Worm (Caenorhabditis elegans) whole organism, mixed stage, embryonic: ENCODE measurements around the gene cct-7.
A peak's percentile ranks its signal among the peaks of the same experiment; 100 is the strongest.

Experiments used
- bed-3 ChIP-seq: fragments of 200-800 bp; sonication (Bioruptor generic); optimal IDR thresholded peaks from 3 replicates; lab custom pipeline; 2018; ENCODE audit warnings: mild to moderate bottlenecking, missing genetic modification characterization, moderate library complexity, missing compliant biosample characterization
- blmp-1 ChIP-seq: fragments of 150-350 bp; optimal IDR thresholded peaks from 2 replicates; lab custom pipeline; 2014; ENCODE audit warnings: missing biosample characterization, missing genetic modification characterization
- ceh-39 ChIP-seq: fragments of 150-350 bp; optimal IDR thresholded peaks from 2 replicates; lab custom pipeline; 2014; ENCODE audit warnings: missing biosample characterization, missing genetic modification characterization
- ceh-43 ChIP-seq: fragments of 200-800 bp; sonication (Bioruptor generic); optimal IDR thresholded peaks from 2 replicates; lab custom pipeline; 2018; ENCODE audit warnings: mild to moderate bottlenecking, missing genetic modification characterization, moderate library complexity, missing compliant biosample characterization
- ceh-83 ChIP-seq: fragments of 200-800 bp; sonication (Bioruptor generic); optimal IDR thresholded peaks from 2 replicates; lab custom pipeline; 2018; ENCODE audit warnings: mild to moderate bottlenecking, missing genetic modification characterization, missing compliant biosample characterization
- ces-1 ChIP-seq: fragments of 150-350 bp; optimal IDR thresholded peaks from 2 replicates; lab custom pipeline; 2014; ENCODE audit warnings: missing biosample characterization, missing genetic modification reagents, missing genetic modification characterization
- cnd-1 ChIP-seq: fragments of 200-800 bp; sonication (Bioruptor generic); optimal IDR thresholded peaks from 2 replicates; lab custom pipeline; 2018; ENCODE audit warnings: mild to moderate bottlenecking, missing genetic modification characterization, missing compliant biosample characterization
- drap-1 ChIP-seq: fragments of 200-800 bp; sonication (Bioruptor generic); optimal IDR thresholded peaks from 3 replicates; lab custom pipeline; 2018; ENCODE audit warnings: mild to moderate bottlenecking, missing genetic modification characterization, missing compliant biosample characterization
- elt-1 ChIP-seq: sonication (generic microtip); optimal IDR thresholded peaks from 2 replicates; lab custom pipeline; 2017; ENCODE audit warnings: missing genetic modification characterization, mild to moderate bottlenecking, missing compliant biosample characterization, antibody characterized with exemption, moderate library complexity, borderline replicate concordance; ENCODE audit not compliant: insufficient read depth
- elt-3 ChIP-seq: fragments of 150-350 bp; optimal IDR thresholded peaks from 2 replicates; lab custom pipeline; 2014; ENCODE audit warnings: missing biosample characterization, missing genetic modification characterization
- flh-1 ChIP-seq: fragments of 200-800 bp; sonication (Bioruptor generic); optimal IDR thresholded peaks from 2 replicates; lab custom pipeline; 2018; ENCODE audit warnings: mild to moderate bottlenecking, missing genetic modification characterization, moderate library complexity, missing compliant biosample characterization
- ham-2 ChIP-seq: fragments of 200-800 bp; sonication (Bioruptor generic); optimal IDR thresholded peaks from 2 replicates; lab custom pipeline; 2018; ENCODE audit warnings: mild to moderate bottlenecking, missing genetic modification characterization, missing compliant biosample characterization
- hlh-1 ChIP-seq: fragments of 150-350 bp; optimal IDR thresholded peaks from 2 replicates; lab custom pipeline; 2014; ENCODE audit warnings: missing biosample characterization, missing genetic modification reagents, missing genetic modification characterization
- lin-13 ChIP-seq: fragments of 150-350 bp; optimal IDR thresholded peaks from 2 replicates; lab custom pipeline; 2014; ENCODE audit warnings: missing biosample characterization, missing genetic modification characterization
- lin-32 ChIP-seq: fragments of 200-800 bp; sonication (Bioruptor generic); optimal IDR thresholded peaks from 2 replicates; lab custom pipeline; 2018; ENCODE audit warnings: mild to moderate bottlenecking, missing genetic modification characterization, missing compliant biosample characterization
- lsy-2 ChIP-seq: fragments of 150-350 bp; optimal IDR thresholded peaks from 2 replicates; lab custom pipeline; 2014; ENCODE audit warnings: missing biosample characterization, missing genetic modification characterization
- mab-5 ChIP-seq: fragments of 150-350 bp; optimal IDR thresholded peaks from 2 replicates; lab custom pipeline; 2014; ENCODE audit warnings: missing biosample characterization, missing genetic modification characterization
- mls-2 ChIP-seq: sonication (generic microtip); optimal IDR thresholded peaks from 2 replicates; lab custom pipeline; 2016; ENCODE audit warnings: mild to moderate bottlenecking, missing genetic modification characterization, moderate library complexity, missing compliant biosample characterization
- nhr-12 ChIP-seq: fragments of 150-350 bp; optimal IDR thresholded peaks from 2 replicates; lab custom pipeline; 2014; ENCODE audit warnings: missing biosample characterization, missing genetic modification characterization
- nhr-2 ChIP-seq: fragments of 150-350 bp; optimal IDR thresholded peaks from 2 replicates; lab custom pipeline; 2014; ENCODE audit warnings: missing biosample characterization, missing genetic modification characterization
- nhr-237 ChIP-seq: fragments of 150-350 bp; optimal IDR thresholded peaks from 2 replicates; lab custom pipeline; 2014; ENCODE audit warnings: missing biosample characterization, missing genetic modification characterization
- nhr-28 ChIP-seq: fragments of 150-350 bp; optimal IDR thresholded peaks from 2 replicates; lab custom pipeline; 2014; ENCODE audit warnings: missing biosample characterization, missing genetic modification characterization
- nhr-76 ChIP-seq: sonication (generic microtip); optimal IDR thresholded peaks from 2 replicates; lab custom pipeline; 2017; ENCODE audit warnings: missing biosample characterization, missing genetic modification characterization
- pha-4 ChIP-seq: fragments of 150-350 bp; optimal IDR thresholded peaks from 2 replicates; lab custom pipeline; 2018; ENCODE audit warnings: missing biosample characterization, missing genetic modification reagents, missing genetic modification characterization
- sem-2 ChIP-seq: fragments of 200-800 bp; sonication (Bioruptor generic); optimal IDR thresholded peaks from 2 replicates; lab custom pipeline; 2018; ENCODE audit warnings: mild to moderate bottlenecking, missing genetic modification characterization, missing compliant biosample characterization
- snpc-4 ChIP-seq: fragments of 150-350 bp; optimal IDR thresholded peaks from 2 replicates; lab custom pipeline; 2014; ENCODE audit warnings: missing biosample characterization, missing genetic modification characterization
- sptf-1 ChIP-seq: sonication (generic microtip); optimal IDR thresholded peaks from 2 replicates; lab custom pipeline; 2017; ENCODE audit warnings: mild to moderate bottlenecking, missing genetic modification characterization, moderate library complexity, missing compliant biosample characterization
- tbx-8 ChIP-seq: fragments of 200-800 bp; sonication (Bioruptor generic); optimal IDR thresholded peaks from 2 replicates; lab custom pipeline; 2018; ENCODE audit warnings: mild to moderate bottlenecking, missing genetic modification characterization, moderate library complexity, missing compliant biosample characterization
- unc-120 ChIP-seq: sonication (generic microtip); optimal IDR thresholded peaks from 2 replicates; lab custom pipeline; 2017; ENCODE audit warnings: missing genetic modification characterization, missing compliant biosample characterization; ENCODE audit not compliant: poor library complexity, severe bottlenecking
- unc-39 ChIP-seq: fragments of 150-350 bp; optimal IDR thresholded peaks from 2 replicates; lab custom pipeline; 2014; ENCODE audit warnings: missing biosample characterization, missing genetic modification characterization
- unc-62 ChIP-seq: fragments of 150-350 bp; optimal IDR thresholded peaks from 2 replicates; lab custom pipeline; 2014; ENCODE audit warnings: missing biosample characterization, missing genetic modification reagents, missing genetic modification characterization
- zip-8 ChIP-seq: fragments of 150-350 bp; optimal IDR thresholded peaks from 2 replicates; lab custom pipeline; 2014; ENCODE audit warnings: missing biosample characterization, missing genetic modification characterization
- ztf-11 ChIP-seq: fragments of 150-350 bp; optimal IDR thresholded peaks from 2 replicates; lab custom pipeline; 2014; ENCODE audit warnings: missing biosample characterization, missing genetic modification characterization

The cct-7 gene

DNA sequence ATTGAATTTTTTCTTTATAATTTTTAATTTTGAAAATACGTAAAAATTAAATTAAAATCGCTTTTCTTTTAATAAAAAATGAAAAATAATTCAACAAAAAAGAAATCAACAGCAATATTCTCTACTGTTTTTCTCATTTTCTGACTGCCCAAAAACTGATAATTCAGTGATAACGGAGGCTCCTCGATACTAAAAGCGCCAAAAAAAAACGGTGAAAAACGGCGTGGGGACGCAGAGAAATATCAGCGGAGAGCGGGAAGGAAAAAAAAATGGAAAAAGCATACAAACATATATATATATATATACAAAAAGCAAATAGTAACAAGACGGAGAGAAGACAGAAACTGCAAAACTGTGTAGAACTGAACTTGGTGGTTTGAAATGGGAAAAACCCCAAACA is 11.1 kb downstream of the cct-7 start:
- no peak for TF ChIP-seq nhr-237 (tag; lab: Kevin White, UChicago)
- TF ChIP-seq ztf-11 (tag; lab: Kevin White, UChicago), result no peak
- TF ChIP-seq cnd-1 (tag; lab: Kevin White, UChicago), result no peak
- TF ChIP-seq lin-13 (tag; lab: Kevin White, UChicago), result no peak
- no peak for TF ChIP-seq sem-2 (GFP tag; lab: Kevin White, UChicago)
- no peak for TF ChIP-seq flh-1
- no peak for TF ChIP-seq lin-32 (GFP tag; lab: Kevin White, UChicago)
- TF ChIP-seq ham-2 (GFP tag; lab: Kevin White, UChicago), result no peak
- no peak for TF ChIP-seq elt-3 (tag; lab: Kevin White, UChicago)
- TF ChIP-seq nhr-12 (tag; lab: Kevin White, UChicago), result no peak
- TF ChIP-seq unc-62 (GFP tag; lab: Kevin White, UChicago), result no peak
- TF ChIP-seq nhr-28 (tag; lab: Kevin White, UChicago), result no peak
- TF ChIP-seq sptf-1, result no peak
- no peak for TF ChIP-seq mab-5 (tag; lab: Kevin White, UChicago)
- TF ChIP-seq nhr-76 (tag; lab: Kevin White, UChicago), result no peak
- no peak for TF ChIP-seq zip-8 (tag; lab: Kevin White, UChicago)
- TF ChIP-seq tbx-8, result no peak
- TF ChIP-seq pha-4 (tag; lab: Kevin White, UChicago), result no peak
- TF ChIP-seq hlh-1 (tag; lab: Kevin White, UChicago), result no peak

DNA sequence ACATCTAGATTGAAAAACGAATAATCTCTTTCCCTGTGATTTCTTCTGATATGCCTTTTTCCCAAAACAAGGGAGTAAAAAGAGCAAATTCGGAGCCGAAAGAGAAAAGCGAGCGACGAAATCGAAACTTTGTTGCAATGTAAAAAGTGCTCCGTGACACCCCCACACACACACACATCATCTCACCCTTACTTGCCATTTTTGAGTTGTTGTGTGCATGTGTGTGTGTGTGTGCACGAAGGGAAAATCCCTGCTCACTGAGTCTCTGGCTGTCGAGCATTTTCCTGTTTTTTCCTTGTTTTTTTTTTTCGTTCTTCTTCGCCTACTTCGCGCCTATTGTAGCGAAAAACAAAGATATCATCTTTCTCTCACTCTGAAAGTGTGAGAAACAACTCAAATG is 15.0 kb downstream of the cct-7 start:
- TF ChIP-seq unc-62 (GFP tag; lab: Kevin White, UChicago) (no peak), nhr-76 (tag; lab: Kevin White, UChicago) (no peak), ztf-11 (tag; lab: Kevin White, UChicago) (no peak), nhr-237 (tag; lab: Kevin White, UChicago) (no peak), unc-120 (tag; lab: Kevin White, UChicago) (no peak), hlh-1 (tag; lab: Kevin White, UChicago) (no peak), mls-2 (tag; lab: Kevin White, UChicago) (no peak), elt-3 (tag; lab: Kevin White, UChicago) (no peak), drap-1 (no peak), lsy-2 (tag; lab: Kevin White, UChicago) (no peak), cnd-1 (tag; lab: Kevin White, UChicago) (no peak), ceh-83 (GFP tag; lab: Kevin White, UChicago) (no peak), sptf-1 (no peak), pha-4 (tag; lab: Kevin White, UChicago) (no peak), ceh-39 (no peak), ceh-43 (no peak)

DNA sequence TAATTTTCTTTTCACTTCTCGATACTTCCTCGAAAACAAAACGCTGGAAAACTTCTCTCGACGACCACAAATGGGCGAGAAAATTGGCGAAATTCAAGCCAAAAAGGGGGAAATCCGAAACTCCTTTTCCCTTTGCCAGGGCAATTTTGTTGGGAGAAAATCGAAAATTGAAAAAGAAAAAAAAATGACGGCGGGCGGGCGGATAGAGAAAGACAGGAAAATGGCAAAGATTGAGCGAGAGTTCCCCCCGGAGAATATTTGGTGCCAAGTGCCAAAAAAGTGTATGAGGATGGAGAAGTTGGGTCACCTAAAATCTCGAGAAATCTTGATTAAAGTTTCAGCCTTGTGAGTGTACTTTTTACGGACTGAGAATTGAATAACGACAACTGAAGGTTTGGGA is 16.3 kb downstream of the cct-7 start:
- TF ChIP-seq nhr-2 (tag; lab: Kevin White, UChicago) (no peak), ceh-39 (no peak), nhr-76 (tag; lab: Kevin White, UChicago) (no peak), elt-1 (tag; lab: Kevin White, UChicago) (no peak), mab-5 (tag; lab: Kevin White, UChicago) (no peak), ceh-43 (no peak)

DNA sequence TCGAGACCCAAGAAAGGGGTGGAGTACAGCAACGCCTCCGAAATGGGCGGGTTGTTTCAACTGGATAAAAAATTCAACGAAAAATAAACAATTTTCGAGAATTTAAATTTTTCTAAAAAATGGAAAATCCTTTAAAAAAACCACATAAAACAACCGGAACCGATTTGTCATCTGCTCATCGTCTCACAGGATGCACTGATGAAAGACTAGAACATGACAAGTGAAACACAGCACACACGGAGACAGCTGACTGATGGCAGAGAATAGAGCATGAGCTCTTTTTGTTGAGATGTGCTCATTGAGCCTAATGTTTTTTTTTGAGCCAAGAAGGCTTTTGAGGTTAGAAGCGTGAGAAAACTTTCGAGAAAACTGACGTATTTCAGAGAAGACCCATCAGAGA is 17.9 kb downstream of the cct-7 start:
- TF ChIP-seq mab-5 (tag; lab: Kevin White, UChicago) (no peak), hlh-1 (tag; lab: Kevin White, UChicago) (peak; percentile 48)
- TF ChIP-seq, all 35 proteins: peak for 1

DNA sequence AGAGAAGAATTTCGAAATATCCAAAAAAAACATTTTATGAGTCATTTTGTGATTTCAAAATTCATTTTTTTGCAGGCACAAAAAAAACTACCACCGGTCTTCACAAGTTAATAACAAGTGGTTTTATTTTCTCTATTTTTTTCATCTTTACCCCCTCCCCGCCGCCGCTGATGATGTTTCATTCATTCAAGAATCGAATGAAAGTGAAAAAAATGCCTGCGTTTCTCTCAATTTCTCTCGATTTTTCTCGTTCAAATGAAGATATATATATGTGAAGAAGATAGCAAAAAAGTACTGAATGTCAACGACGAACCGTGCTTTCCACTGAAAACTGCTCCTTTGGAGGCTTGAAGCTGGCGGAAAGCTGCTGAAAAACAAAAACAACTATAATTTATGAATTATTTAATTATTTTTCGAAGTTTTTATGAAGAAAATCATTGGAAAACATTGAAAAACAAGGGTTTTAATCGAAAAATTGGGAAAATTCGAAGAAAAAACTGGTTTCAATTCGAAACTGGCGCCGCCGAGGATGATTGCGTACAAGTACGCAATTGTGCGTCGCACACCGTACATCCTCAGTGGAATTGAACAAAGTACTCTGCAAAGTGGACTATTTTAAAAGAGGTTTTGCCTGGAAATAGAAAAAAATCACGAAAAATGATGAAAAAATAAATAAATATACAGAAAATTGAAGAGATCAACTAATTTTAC is 20.7 kb downstream of the cct-7 start, which contains the start of gene zig-11:
zig-11 (minus strand) TSS at position 373 of the 711 bp plus-strand sequence.
- TF ChIP-seq mls-2 (tag; lab: Kevin White, UChicago) (no peak), lsy-2 (tag; lab: Kevin White, UChicago) (peak; percentile 85)

DNA sequence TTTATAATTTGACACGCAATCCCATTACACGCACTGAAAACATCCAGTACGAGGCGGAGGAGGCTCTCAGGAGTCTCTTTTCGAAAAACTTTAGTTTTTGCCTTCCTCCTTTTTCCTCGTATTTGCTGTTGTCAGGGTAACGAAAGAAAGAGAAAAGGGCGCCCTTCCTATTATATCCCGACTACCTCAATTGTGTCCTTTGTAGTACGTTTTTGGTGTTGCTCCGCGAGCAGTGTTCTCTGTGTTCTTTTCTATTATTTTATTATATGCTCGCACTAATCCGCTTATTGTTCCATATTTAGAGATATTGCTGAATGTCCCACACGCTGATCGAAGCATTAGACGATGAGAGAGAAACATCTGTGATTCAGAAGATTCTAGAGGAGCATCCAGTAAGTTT is 23.4 kb downstream of the cct-7 start, which contains the start of gene nphp-2:
nphp-2 (plus strand) TSS at position 301 of the 400 bp plus-strand sequence.
- TF ChIP-seq ceh-83 (GFP tag; lab: Kevin White, UChicago) (no peak), tbx-8 (no peak), flh-1 (no peak), cnd-1 (tag; lab: Kevin White, UChicago) (no peak), elt-3 (tag; lab: Kevin White, UChicago) (no peak), mls-2 (tag; lab: Kevin White, UChicago) (no peak), bed-3 (GFP tag; lab: Kevin White, UChicago) (no peak), ztf-11 (tag; lab: Kevin White, UChicago) (no peak), unc-120 (tag; lab: Kevin White, UChicago) (no peak), nhr-237 (tag; lab: Kevin White, UChicago) (no peak), ceh-43 (no peak), pha-4 (tag; lab: Kevin White, UChicago) (no peak), unc-39 (tag; lab: Kevin White, UChicago) (no peak), blmp-1 (tag; lab: Kevin White, UChicago) (no peak), snpc-4 (tag; lab: Kevin White, UChicago) (no peak), lin-13 (tag; lab: Kevin White, UChicago) (no peak), ces-1 (no peak)
